Worm (Caenorhabditis elegans) whole organism, early embryonic: Measurements from ENCODE around the gene C42C1.12.

ENCODE experiments used
- F13C5.2 ChIP-seq: sonication (generic microtip); optimal IDR thresholded peaks from 2 replicates; lab custom pipeline; 2017; ENCODE audit warnings: mild to moderate bottlenecking, missing genetic modification characterization, inconsistent platforms, missing compliant biosample characterization
- aly-1 ChIP-seq: sonication (generic microtip); optimal IDR thresholded peaks from 2 replicates; lab custom pipeline; 2016; ENCODE audit warnings: missing genetic modification characterization, missing compliant biosample characterization
- ama-1 ChIP-seq: fragments of 150-350 bp; optimal IDR thresholded peaks from 2 replicates; lab custom pipeline; 2014
- ceh-13 ChIP-seq: fragments of 200-800 bp; sonication (Bioruptor generic); optimal IDR thresholded peaks from 2 replicates; lab custom pipeline; 2018; ENCODE audit warnings: mild to moderate bottlenecking, missing genetic modification characterization, missing compliant biosample characterization
- ets-7 ChIP-seq: sonication (generic microtip); optimal IDR thresholded peaks from 2 replicates; lab custom pipeline; 2016; ENCODE audit warnings: missing genotype, missing genetic modification characterization, missing compliant biosample characterization
- flt-1 ChIP-seq: fragments of 200-800 bp; sonication (Bioruptor generic); IDR thresholded peaks from 2 replicates; pipeline ENCODE4 v1.3.6; 2022; ENCODE audit warnings: missing genetic modification characterization, missing compliant biosample characterization
- hmbx-1 ChIP-seq: sonication (generic microtip); optimal IDR thresholded peaks from 2 replicates; lab custom pipeline; 2016; ENCODE audit warnings: mild to moderate bottlenecking, missing genetic modification characterization, missing compliant biosample characterization
- hmg-4 ChIP-seq: fragments of 200-800 bp; sonication (Bioruptor generic); optimal IDR thresholded peaks from 2 replicates; lab custom pipeline; 2018; ENCODE audit warnings: mild to moderate bottlenecking, missing genetic modification characterization, missing compliant biosample characterization
- tbx-11 ChIP-seq: fragments of 200-800 bp; sonication (Bioruptor generic); IDR thresholded peaks from 2 replicates; pipeline ENCODE4 v1.3.6; 2022; ENCODE audit warnings: missing genetic modification characterization, missing compliant biosample characterization

- TF ChIP-seq ceh-13 (no peak), hmg-4 (GFP tag; lab: Kevin White, UChicago) (no peak), ets-7 (no peak), ama-1 (lab: Kevin White, UChicago) (no peak), flt-1 (GFP tag; lab: Robert Waterston, UW) (no peak), tbx-11 (GFP tag; lab: Robert Waterston, UW) (no peak), aly-1 (no peak), hmbx-1 (tag; lab: Kevin White, UChicago) (no peak), F13C5.2 (tag; lab: Kevin White, UChicago) (no peak)
Observed at ce11 chrIV:12278507-12278906, 3.5 kb downstream of the C42C1.12 start, which contains the start of the genes tag-335 and vkmt-1.
